Fruit fly (Drosophila melanogaster) whole organism, adult: ENCODE data around the gene CG3529.

ENCODE experiments used
- CG11617 ChIP-seq: fragments of 200-800 bp; sonication (Bioruptor generic); optimal IDR thresholded peaks from 2 replicates; lab custom pipeline; 2017; ENCODE audit warnings: mild to moderate bottlenecking, missing biosample characterization, missing genetic modification reagents, missing genetic modification characterization
- CG12768 ChIP-seq: fragments of 200-800 bp; sonication (Bioruptor generic); optimal IDR thresholded peaks from 2 replicates; lab custom pipeline; 2017; ENCODE audit warnings: missing biosample characterization, missing genetic modification characterization, mild to moderate bottlenecking, moderate library complexity, missing genetic modification reagents
- CG14711 ChIP-seq: fragments of 200-800 bp; sonication (Bioruptor generic); optimal IDR thresholded peaks from 2 replicates; lab custom pipeline; 2018; ENCODE audit warnings: missing biosample characterization, mild to moderate bottlenecking, missing genetic modification characterization, moderate library complexity
- CG1620 ChIP-seq: fragments of 200-800 bp; sonication (Bioruptor generic); optimal IDR thresholded peaks from 2 replicates; lab custom pipeline; 2016; ENCODE audit warnings: missing biosample characterization, missing genetic modification characterization
- CG33017 ChIP-seq: fragments of 200-800 bp; sonication (Bioruptor generic); optimal IDR thresholded peaks from 2 replicates; lab custom pipeline; 2018; ENCODE audit warnings: missing biosample characterization, mild to moderate bottlenecking, missing genetic modification characterization, moderate library complexity
- CG5204 ChIP-seq: fragments of 200-800 bp; sonication (Bioruptor generic); optimal IDR thresholded peaks from 2 replicates; lab custom pipeline; 2016; ENCODE audit warnings: missing biosample characterization, missing genetic modification characterization
- CG7045 ChIP-seq: fragments of 200-800 bp; sonication (Bioruptor generic); optimal IDR thresholded peaks from 2 replicates; lab custom pipeline; 2017; ENCODE audit warnings: missing biosample characterization, mild to moderate bottlenecking, missing genetic modification characterization
- CG7101 ChIP-seq: fragments of 200-800 bp; sonication (Bioruptor generic); optimal IDR thresholded peaks from 2 replicates; lab custom pipeline; 2018; ENCODE audit warnings: missing biosample characterization, mild to moderate bottlenecking, missing genetic modification characterization, moderate library complexity
- Clk ChIP-seq: fragments of 200-800 bp; sonication (Bioruptor generic); optimal IDR thresholded peaks from 2 replicates; lab custom pipeline; 2017; ENCODE audit warnings: missing biosample characterization, missing genetic modification characterization
- Crg-1 ChIP-seq: fragments of 200-800 bp; sonication (Bioruptor generic); optimal IDR thresholded peaks from 2 replicates; lab custom pipeline; 2016; ENCODE audit warnings: missing biosample characterization, missing genetic modification characterization
- Hr96 ChIP-seq: fragments of 200-800 bp; sonication (Bioruptor generic); optimal IDR thresholded peaks from 2 replicates; lab custom pipeline; 2016; ENCODE audit warnings: missing biosample characterization, missing genetic modification characterization
- Mnt ChIP-seq: fragments of 200-800 bp; sonication (Bioruptor generic); optimal IDR thresholded peaks from 2 replicates; lab custom pipeline; 2016; ENCODE audit warnings: missing biosample characterization, mild to moderate bottlenecking, missing genetic modification characterization
- bab1 ChIP-seq: fragments of 200-800 bp; sonication (Bioruptor generic); optimal IDR thresholded peaks from 3 replicates; lab custom pipeline; 2019; ENCODE audit warnings: missing biosample characterization, mild to moderate bottlenecking, missing genetic modification characterization, moderate library complexity
- cic ChIP-seq: fragments of 200-800 bp; sonication (Bioruptor generic); optimal IDR thresholded peaks from 2 replicates; lab custom pipeline; 2017; ENCODE audit warnings: missing biosample characterization, mild to moderate bottlenecking, missing genetic modification characterization, moderate library complexity
- cnc ChIP-seq, 2 experiments: fragments of >200 bp; optimal IDR thresholded peaks; 2 replicates each; lab custom pipeline; 2017
- kay ChIP-seq: fragments of 200-800 bp; sonication (Bioruptor generic); peaks from one replicate; lab custom pipeline; 2016; ENCODE audit warnings: missing biosample characterization, missing genetic modification characterization, borderline replicate concordance
- ovo ChIP-seq: fragments of 200-800 bp; sonication (Bioruptor generic); optimal IDR thresholded peaks from 2 replicates; lab custom pipeline; 2016; ENCODE audit warnings: missing biosample characterization, missing genetic modification characterization
- pad ChIP-seq: fragments of 200-800 bp; sonication (Bioruptor generic); optimal IDR thresholded peaks from 3 replicates; lab custom pipeline; 2017; ENCODE audit warnings: missing biosample characterization, missing genetic modification characterization, mild to moderate bottlenecking, moderate library complexity, missing genetic modification reagents
- tj ChIP-seq: fragments of 200-800 bp; sonication (Bioruptor generic); optimal IDR thresholded peaks from 3 replicates; lab custom pipeline; 2017; ENCODE audit warnings: missing biosample characterization, mild to moderate bottlenecking, missing genetic modification characterization, moderate library complexity
- toe ChIP-seq: fragments of 200-800 bp; sonication (Bioruptor generic); optimal IDR thresholded peaks from 2 replicates; lab custom pipeline; 2016; ENCODE audit warnings: missing biosample characterization, missing genetic modification characterization

CG3529 gene

DNA sequence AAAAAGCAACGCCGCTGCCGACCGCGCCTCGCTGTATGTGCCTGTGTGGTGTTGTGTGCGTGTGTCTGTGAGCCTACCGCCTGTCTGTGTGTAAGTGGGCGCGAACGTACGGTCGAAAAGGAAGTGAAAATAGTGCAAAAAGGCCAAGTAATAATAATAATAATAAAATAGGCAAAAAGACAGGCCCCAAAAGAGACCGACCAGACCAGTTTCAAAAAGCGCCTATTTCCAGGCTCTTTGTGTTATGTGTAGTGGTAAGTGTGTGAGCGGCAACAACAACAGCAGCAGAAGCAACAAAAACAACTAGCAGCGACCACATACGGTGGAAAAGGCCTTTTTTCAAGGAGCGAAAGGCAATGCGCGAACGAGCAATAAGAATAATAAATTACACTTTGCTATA is 16.1 kb downstream of the CG3529 start:
- TF ChIP-seq cic (GFP tag; lab: Kevin White, UChicago), result no peak
- TF ChIP-seq pad (GFP tag; lab: Kevin White, UChicago), result no peak
- no peak for TF ChIP-seq toe
- no peak for TF ChIP-seq kay
- TF ChIP-seq CG33017, result no peak
- TF ChIP-seq CG7045, result no peak
- TF ChIP-seq bab1 (GFP tag; lab: Kevin White, UChicago), result no peak
- no peak for TF ChIP-seq ovo (GFP tag; lab: Kevin White, UChicago)
- no peak for TF ChIP-seq cnc (optimal IDR thresholded peaks at IDR 0.05; lab: Kevin White, UChicago)

dm6 chr3L:9465652-9466244 is 19.1 kb downstream of the CG3529 start:
- TF ChIP-seq cic (GFP tag; lab: Kevin White, UChicago) (peak; percentile 12), Clk (GFP tag; lab: Kevin White, UChicago) (no peak), CG12768 (GFP tag; lab: Kevin White, UChicago) (peak; percentile 40), pad (GFP tag; lab: Kevin White, UChicago) (peak; percentile 8), CG7101 (no peak)

dm6 chr3L:9466595-9466994 is 19.9 kb downstream of the CG3529 start:
- no peak for TF ChIP-seq cnc (optimal IDR thresholded peaks at IDR 0.05; lab: Kevin White, UChicago)
- TF ChIP-seq CG7101, result peak; percentile 9
- peak; percentile 42 for TF ChIP-seq toe
- peak; percentile 34 for TF ChIP-seq CG11617 (GFP tag; lab: Kevin White, UChicago)
- TF ChIP-seq cic (GFP tag; lab: Kevin White, UChicago), result no peak
- TF ChIP-seq Mnt (GFP tag; lab: Kevin White, UChicago), result no peak
- no peak for TF ChIP-seq Crg-1 (GFP tag; lab: Kevin White, UChicago)
- no peak for TF ChIP-seq pad (GFP tag; lab: Kevin White, UChicago)
- TF ChIP-seq CG5204, result peak; percentile 57
- no peak for TF ChIP-seq CG14711
- TF ChIP-seq Clk (GFP tag; lab: Kevin White, UChicago), result peak; percentile 32
- peak; percentile 32 for TF ChIP-seq CG33017
- peak; percentile 24 for TF ChIP-seq CG12768 (GFP tag; lab: Kevin White, UChicago)
- no peak for TF ChIP-seq ovo (GFP tag; lab: Kevin White, UChicago)
- peak; percentile 47 for TF ChIP-seq CG7045

DNA sequence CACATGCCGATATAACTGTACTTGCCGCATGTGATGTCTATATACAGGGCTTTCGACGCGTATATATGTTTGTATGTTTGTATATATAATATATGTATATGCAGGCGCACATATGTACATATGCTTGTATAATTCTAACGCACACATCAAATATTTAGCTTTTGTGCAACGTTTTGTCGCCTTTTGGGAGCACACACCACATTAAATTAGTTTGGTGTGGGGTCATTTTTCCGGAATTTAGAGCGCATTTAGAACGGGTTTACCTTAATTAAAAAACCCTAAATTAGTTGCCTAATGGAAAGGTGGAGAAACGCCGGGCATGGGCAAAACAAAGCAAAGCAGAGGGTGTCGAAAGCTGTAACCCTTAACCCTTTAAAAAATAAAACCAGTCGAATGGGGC is 20.6 kb downstream of the CG3529 start:
- peak; percentile 78 for TF ChIP-seq kay
- no peak for TF ChIP-seq pad (GFP tag; lab: Kevin White, UChicago)

- TF ChIP-seq CG5204 (no peak), CG11617 (GFP tag; lab: Kevin White, UChicago) (no peak), Crg-1 (GFP tag; lab: Kevin White, UChicago) (no peak), pad (GFP tag; lab: Kevin White, UChicago) (no peak), cnc (optimal IDR thresholded peaks at IDR 0.05; lab: Kevin White, UChicago) (no peak), tj (GFP tag; lab: Kevin White, UChicago) (no peak), CG14711 (no peak), bab1 (GFP tag; lab: Kevin White, UChicago) (no peak), CG7045 (no peak), toe (no peak), kay (no peak), Mnt (GFP tag; lab: Kevin White, UChicago) (no peak), CG12768 (GFP tag; lab: Kevin White, UChicago) (no peak), CG33017 (no peak), cic (GFP tag; lab: Kevin White, UChicago) (no peak), CG1620 (GFP tag; lab: Kevin White, UChicago) (no peak), Hr96 (GFP tag; lab: Kevin White, UChicago) (no peak), CG7101 (no peak), ovo (GFP tag; lab: Kevin White, UChicago) (no peak), Clk (GFP tag; lab: Kevin White, UChicago) (no peak)
These were observed 21.1 kb downstream of the CG3529 start for dm6 chr3L:9467763-9468206.

DNA sequence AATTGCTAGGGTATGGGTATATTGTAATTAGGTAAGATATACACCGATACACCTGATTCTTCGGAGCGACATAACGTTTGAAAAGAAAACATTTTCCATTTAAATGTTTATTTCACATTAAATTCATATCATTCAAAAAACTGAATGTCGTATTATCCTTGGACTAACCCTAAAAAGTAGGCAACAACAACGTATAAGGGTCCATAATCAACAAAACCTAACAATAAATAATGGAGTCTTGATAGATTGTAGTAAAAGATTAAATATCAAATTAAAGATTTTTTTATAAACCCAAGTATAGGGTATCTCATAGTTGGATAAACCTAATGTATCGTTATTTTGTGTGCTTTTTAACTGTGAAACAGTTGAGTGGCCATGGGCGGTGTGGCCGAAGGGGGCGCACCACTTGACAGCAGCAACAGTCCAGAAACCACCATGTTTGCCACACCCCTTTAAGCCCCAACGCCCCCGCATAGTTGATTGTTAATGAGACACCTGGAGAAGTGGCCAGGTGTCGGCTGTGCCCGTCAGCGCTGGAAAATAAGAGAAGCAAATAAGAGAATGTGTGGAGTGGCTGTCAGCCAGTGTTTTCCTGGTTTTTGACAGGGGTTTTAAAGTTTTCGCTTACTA is 21.7 kb downstream of the CG3529 start:
- TF ChIP-seq CG11617 (GFP tag; lab: Kevin White, UChicago) (no peak), bab1 (GFP tag; lab: Kevin White, UChicago) (peak; percentile 3), cic (GFP tag; lab: Kevin White, UChicago) (no peak), kay (no peak), CG12768 (GFP tag; lab: Kevin White, UChicago) (no peak), cnc (optimal IDR thresholded peaks at IDR 0.05; lab: Kevin White, UChicago) (no peak), toe (no peak), Clk (GFP tag; lab: Kevin White, UChicago) (no peak), CG7045 (peak; percentile 36), pad (GFP tag; lab: Kevin White, UChicago) (no peak), tj (GFP tag; lab: Kevin White, UChicago) (no peak), Mnt (GFP tag; lab: Kevin White, UChicago) (no peak), CG5204 (no peak), Crg-1 (GFP tag; lab: Kevin White, UChicago) (no peak)

DNA sequence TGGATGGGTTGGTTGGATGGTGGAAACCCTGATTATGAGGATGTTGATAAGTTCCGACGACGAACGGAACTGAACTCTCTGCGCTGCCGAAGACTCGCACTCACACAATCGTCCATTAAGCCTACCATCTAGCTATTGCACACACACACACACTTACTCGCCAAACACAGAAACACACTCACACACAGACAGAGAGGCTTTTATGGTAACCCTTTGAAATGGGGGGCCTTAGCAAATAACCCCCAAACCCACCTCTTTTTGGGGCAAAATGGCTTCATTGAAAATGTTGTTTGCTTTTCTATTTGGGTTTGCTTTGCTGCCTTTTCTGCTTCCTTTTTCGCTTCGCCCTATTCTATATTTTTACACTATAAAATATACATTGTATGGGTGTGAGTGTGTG is 22.4 kb downstream of the CG3529 start:
- TF ChIP-seq pad (GFP tag; lab: Kevin White, UChicago) (no peak), kay (no peak), cic (GFP tag; lab: Kevin White, UChicago) (peak; percentile 26), Clk (GFP tag; lab: Kevin White, UChicago) (peak; percentile 0)
